Worm (Caenorhabditis elegans) whole organism, midembryonic: ENCODE measurements around the gene ZK354.9.
A peak's percentile ranks its signal among the peaks of the same experiment; 100 is the strongest.

Source experiments
- cog-1 ChIP-seq: sonication (generic microtip); optimal IDR thresholded peaks from 2 replicates; lab custom pipeline; 2016; ENCODE audit warnings: missing genetic modification characterization, missing compliant biosample characterization
- flt-1 ChIP-seq: fragments of 200-800 bp; sonication (Bioruptor generic); IDR thresholded peaks from 2 replicates; pipeline ENCODE4 v1.3.6; 2022; ENCODE audit warnings: missing genetic modification characterization, missing compliant biosample characterization
- klf-2 ChIP-seq: fragments of 200-800 bp; sonication (Bioruptor generic); conservative IDR thresholded peaks from 2 replicates; pipeline ENCODE4 v1.3.6; 2022; ENCODE audit warnings: missing genetic modification reagents, missing genetic modification characterization, missing compliant biosample characterization
- med-1 ChIP-seq: sonication (generic microtip); optimal IDR thresholded peaks from 2 replicates; lab custom pipeline; 2017; ENCODE audit warnings: missing genetic modification characterization, mild to moderate bottlenecking, missing compliant biosample characterization, antibody characterized with exemption, missing genetic modification reagents; ENCODE audit not compliant: insufficient read depth
- ref-1 ChIP-seq: fragments of 200-800 bp; sonication (Bioruptor generic); conservative IDR thresholded peaks from 2 replicates; pipeline ENCODE4 v1.3.6; 2022; ENCODE audit warnings: missing genetic modification reagents, missing genetic modification characterization, missing compliant biosample characterization
- tab-1 ChIP-seq: fragments of 200-800 bp; sonication (Bioruptor generic); IDR thresholded peaks from 2 replicates; pipeline ENCODE4 v1.3.6; 2022; ENCODE audit warnings: missing genetic modification characterization, missing compliant biosample characterization
- ztf-23 ChIP-seq: fragments of 200-800 bp; sonication (Bioruptor generic); IDR thresholded peaks from 2 replicates; pipeline ENCODE4 v1.3.6; 2022; ENCODE audit warnings: missing genetic modification reagents, missing genetic modification characterization, missing compliant biosample characterization

- peak; percentile 85 for TF ChIP-seq ztf-23 (GFP tag; lab: Robert Waterston, UW)
- no peak for TF ChIP-seq ref-1 (GFP tag; lab: Robert Waterston, UW)
- TF ChIP-seq cog-1 (tag; lab: Kevin White, UChicago) = no peak
- TF ChIP-seq tab-1 = no peak
- no peak for TF ChIP-seq med-1 (GFP tag; lab: Kevin White, UChicago)
- no peak; the same call in 1 of the 2 replicates for TF ChIP-seq flt-1 (GFP tag; lab: Robert Waterston, UW)
- TF ChIP-seq klf-2 (GFP tag; lab: Robert Waterston, UW) = no peak; the same call in none of the 2 replicates
These were observed 26.6 kb upstream of the ZK354.9 start for ce11 chrIV:5334518-5334917.
